Worm (Caenorhabditis elegans) whole organism, L1 larva: Measurements from ENCODE around the gene best-22.

Experiments
- C04F5.9 ChIP-seq: sonication (generic microtip); optimal IDR thresholded peaks from 2 replicates; lab custom pipeline; 2016; ENCODE audit warnings: missing genetic modification characterization, missing compliant biosample characterization
- lin-15B ChIP-seq: fragments of 150-350 bp; sonication (generic microtip); optimal IDR thresholded peaks from 3 replicates; lab custom pipeline; 2014; ENCODE audit warnings: missing biosample characterization, missing genetic modification characterization
- nhr-12 ChIP-seq: sonication (generic microtip); optimal IDR thresholded peaks from 2 replicates; lab custom pipeline; 2017; ENCODE audit warnings: missing biosample characterization, missing genetic modification characterization
- nhr-28 ChIP-seq: fragments of 150-350 bp; optimal IDR thresholded peaks from 2 replicates; lab custom pipeline; 2014; ENCODE audit warnings: missing biosample characterization, missing genetic modification characterization
- snpc-4 ChIP-seq: fragments of 150-350 bp; optimal IDR thresholded peaks from 2 replicates; lab custom pipeline; 2014; ENCODE audit warnings: missing biosample characterization, missing genetic modification characterization
- sptf-1 ChIP-seq: fragments of 150-350 bp; optimal IDR thresholded peaks from 2 replicates; lab custom pipeline; 2014; ENCODE audit warnings: missing biosample characterization, missing genetic modification characterization
- unc-130 ChIP-seq: fragments of 150-350 bp; optimal IDR thresholded peaks from 2 replicates; lab custom pipeline; 2017; ENCODE audit warnings: missing biosample characterization, missing genetic modification characterization, inconsistent platforms
- unc-98 ChIP-seq: fragments of 200-800 bp; sonication (Bioruptor generic); IDR thresholded peaks from 2 replicates; pipeline ENCODE4 v1.3.6; 2022; ENCODE audit warnings: missing genetic modification characterization, missing compliant biosample characterization

DNA sequence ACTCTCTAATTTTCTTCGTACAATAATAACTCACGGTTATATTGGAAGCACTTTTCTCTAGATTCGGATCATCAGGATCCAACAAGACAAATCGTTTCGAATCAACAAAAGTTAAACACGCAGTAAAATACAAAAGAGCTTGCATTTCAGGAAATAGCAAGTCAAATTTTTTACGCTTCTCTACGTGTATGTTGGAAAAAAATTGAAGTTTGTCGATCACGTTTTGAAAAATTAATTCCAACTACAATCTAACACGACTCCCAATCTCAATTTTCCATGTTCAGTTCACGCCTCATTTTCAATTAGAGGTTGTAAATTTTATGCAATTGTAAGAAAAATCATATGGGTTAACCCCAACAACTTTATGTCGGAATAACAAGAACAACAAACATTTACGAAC lies 40.2 kb downstream of the best-22 start, which contains the start of gene spe-45:
- TF ChIP-seq C04F5.9 (tag; lab: Kevin White, UChicago) = no peak
- no peak for TF ChIP-seq unc-98
- TF ChIP-seq nhr-12 (tag; lab: Kevin White, UChicago) = no peak
- TF ChIP-seq snpc-4 = no peak
- TF ChIP-seq nhr-28 (tag; lab: Kevin White, UChicago) = no peak
- TF ChIP-seq unc-130 (tag; lab: Kevin White, UChicago) = no peak
- TF ChIP-seq lin-15B (tag; lab: Kevin White, UChicago) = no peak
- TF ChIP-seq sptf-1 (tag; lab: Kevin White, UChicago) = no peak
